Worm (Caenorhabditis elegans) whole organism, early embryonic: ENCODE data around the gene erp-44.3.

Source experiments
- B0310.2 ChIP-seq: sonication (generic microtip); optimal IDR thresholded peaks from 2 replicates; lab custom pipeline; 2016; ENCODE audit warnings: mild to moderate bottlenecking, missing genetic modification characterization, missing compliant biosample characterization
- F13C5.2 ChIP-seq: sonication (generic microtip); optimal IDR thresholded peaks from 2 replicates; lab custom pipeline; 2017; ENCODE audit warnings: mild to moderate bottlenecking, missing genetic modification characterization, inconsistent platforms, missing compliant biosample characterization
- ama-1 ChIP-seq: fragments of 150-350 bp; optimal IDR thresholded peaks from 2 replicates; lab custom pipeline; 2014
- ets-7 ChIP-seq: sonication (generic microtip); optimal IDR thresholded peaks from 2 replicates; lab custom pipeline; 2016; ENCODE audit warnings: missing genotype, missing genetic modification characterization, missing compliant biosample characterization
- flt-1 ChIP-seq: fragments of 200-800 bp; sonication (Bioruptor generic); IDR thresholded peaks from 2 replicates; pipeline ENCODE4 v1.3.6; 2022; ENCODE audit warnings: missing genetic modification characterization, missing compliant biosample characterization
- hmbx-1 ChIP-seq: sonication (generic microtip); optimal IDR thresholded peaks from 2 replicates; lab custom pipeline; 2016; ENCODE audit warnings: mild to moderate bottlenecking, missing genetic modification characterization, missing compliant biosample characterization
- hnd-1 ChIP-seq: sonication (generic microtip); optimal IDR thresholded peaks from 2 replicates; lab custom pipeline; 2016; ENCODE audit warnings: missing genetic modification characterization, missing compliant biosample characterization
- pes-1 ChIP-seq: fragments of 200-800 bp; sonication (Bioruptor generic); IDR thresholded peaks from 2 replicates; pipeline ENCODE4 v1.3.6; 2022; ENCODE audit warnings: missing genetic modification reagents, missing genetic modification characterization, missing compliant biosample characterization
- tbx-11 ChIP-seq: fragments of 200-800 bp; sonication (Bioruptor generic); IDR thresholded peaks from 2 replicates; pipeline ENCODE4 v1.3.6; 2022; ENCODE audit warnings: missing genetic modification characterization, missing compliant biosample characterization
- tra-4 ChIP-seq: sonication (generic microtip); optimal IDR thresholded peaks from 2 replicates; lab custom pipeline; 2017; ENCODE audit warnings: missing genetic modification characterization, missing compliant biosample characterization

DNA sequence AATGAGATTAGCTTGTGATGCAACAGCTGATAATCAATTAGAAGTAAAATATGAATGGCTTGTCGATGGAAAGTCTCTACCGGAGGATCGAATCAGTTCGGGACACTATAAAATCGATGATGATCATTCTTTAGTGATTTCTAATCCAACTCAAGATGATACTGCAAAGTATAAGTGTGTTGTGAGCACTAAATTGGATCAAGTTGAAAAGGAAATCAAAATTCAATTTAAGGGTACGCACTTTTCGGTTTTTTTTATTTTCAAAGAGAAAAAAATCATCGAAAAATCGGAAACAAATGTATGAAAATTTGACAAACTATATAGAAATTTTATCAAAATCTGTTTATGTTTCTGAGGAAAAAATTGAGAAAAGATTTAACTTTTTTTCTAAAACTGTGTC, 45.9 kb upstream of the erp-44.3 start:
- TF ChIP-seq ama-1 (no peak), B0310.2 (no peak), pes-1 (GFP tag; lab: Robert Waterston, UW) (no peak), hmbx-1 (tag; lab: Kevin White, UChicago) (no peak), tra-4 (tag; lab: Kevin White, UChicago) (no peak), ets-7 (tag; lab: Kevin White, UChicago) (no peak), F13C5.2 (tag; lab: Kevin White, UChicago) (no peak), hnd-1 (no peak), tbx-11 (no peak), flt-1 (GFP tag; lab: Robert Waterston, UW) (no peak)
